Worm (Caenorhabditis elegans) whole organism, L2 larva: ENCODE results near the gene hpo-40.

Experiments
- ZK546.5 ChIP-seq: sonication (generic microtip); optimal IDR thresholded peaks from 2 replicates; lab custom pipeline; 2017; ENCODE audit warnings: missing biosample characterization, missing genetic modification characterization
- blmp-1 ChIP-seq: sonication (generic microtip); optimal IDR thresholded peaks from 2 replicates; lab custom pipeline; 2017; ENCODE audit warnings: missing genetic modification characterization, mild to moderate bottlenecking, missing compliant biosample characterization, antibody characterized with exemption, moderate library complexity; ENCODE audit not compliant: insufficient read depth
- elt-3 ChIP-seq: sonication (generic microtip); optimal IDR thresholded peaks from 2 replicates; lab custom pipeline; 2017; ENCODE audit warnings: missing biosample characterization, missing genetic modification characterization
- fos-1 ChIP-seq: fragments of 150-350 bp; optimal IDR thresholded peaks from 2 replicates; lab custom pipeline; 2014; ENCODE audit warnings: missing biosample characterization, missing genetic modification characterization
- lsy-2 ChIP-seq, 2 experiments: fragments of 150-350 bp in 1 of 2; sonication (generic microtip) in 1 of 2; optimal IDR thresholded peaks; 2 replicates each; lab custom pipeline; 2014 to 2017; ENCODE audit warnings: missing biosample characterization in 2 of 2, missing genetic modification characterization in 2 of 2
- nhr-237 ChIP-seq: fragments of 150-350 bp; optimal IDR thresholded peaks from 2 replicates; lab custom pipeline; 2014; ENCODE audit warnings: missing biosample characterization, missing genetic modification characterization
- nhr-77 ChIP-seq: fragments of 150-350 bp; optimal IDR thresholded peaks from 2 replicates; lab custom pipeline; 2014; ENCODE audit warnings: missing biosample characterization, missing genetic modification characterization
- skn-1 ChIP-seq: sonication (generic microtip); optimal IDR thresholded peaks from 2 replicates; lab custom pipeline; 2017; ENCODE audit warnings: missing biosample characterization, missing genetic modification characterization

- TF ChIP-seq elt-3 (no peak), ZK546.5 (tag; lab: Kevin White, UChicago) (no peak), blmp-1 (tag; lab: Kevin White, UChicago) (no peak), nhr-77 (tag; lab: Kevin White, UChicago) (no peak), lsy-2 (tag; optimal IDR thresholded peaks at IDR 0.05; lab: Kevin White, UChicago) (no peak), nhr-237 (tag; lab: Kevin White, UChicago) (no peak), fos-1 (no peak), skn-1 (no peak)
Measured at ce11 chrV:10182984-10183383, 29.7 kb upstream of the hpo-40 start, which contains the start of gene ZK856.4.
